Worm (Caenorhabditis elegans) whole organism, L1 larva: ENCODE results near the gene srg-39.
A peak's percentile ranks its signal among the peaks of the same experiment; 100 is the strongest.

Experiments used
- C16A3.4 ChIP-seq: fragments of 150-350 bp; optimal IDR thresholded peaks from 2 replicates; lab custom pipeline; 2014; ENCODE audit warnings: missing biosample characterization, missing genetic modification characterization
- C34B4.2 ChIP-seq: sonication (generic microtip); optimal IDR thresholded peaks from 2 replicates; lab custom pipeline; 2017; ENCODE audit warnings: mild to moderate bottlenecking, missing genetic modification characterization, missing compliant biosample characterization
- F16B12.6 ChIP-seq: fragments of 150-350 bp; optimal IDR thresholded peaks from 2 replicates; lab custom pipeline; 2014; ENCODE audit warnings: missing biosample characterization, missing genetic modification characterization
- Y116A8C.19 ChIP-seq: sonication (generic microtip); optimal IDR thresholded peaks from 2 replicates; lab custom pipeline; 2016; ENCODE audit warnings: missing compliant biosample characterization, missing genetic modification characterization, borderline replicate concordance
- ama-1 ChIP-seq: fragments of 150-350 bp; optimal IDR thresholded peaks from 2 replicates; lab custom pipeline; 2014
- ceh-63 ChIP-seq: fragments of 200-800 bp; sonication (Bioruptor generic); optimal IDR thresholded peaks from 2 replicates; lab custom pipeline; 2018; ENCODE audit warnings: mild to moderate bottlenecking, missing genetic modification characterization, missing compliant biosample characterization
- ceh-8 ChIP-seq: fragments of 200-800 bp; sonication (Bioruptor generic); optimal IDR thresholded peaks from 2 replicates; lab custom pipeline; 2018; ENCODE audit warnings: mild to moderate bottlenecking, missing genetic modification characterization, moderate library complexity, missing compliant biosample characterization
- ceh-82 ChIP-seq, 3 experiments: fragments of 150-350 bp in 1 of 3; sonication (generic microtip) in 2 of 3; optimal IDR thresholded peaks; 2 replicates each; lab custom pipeline; 2014 to 2017; ENCODE audit warnings: missing biosample characterization in 3 of 3, missing genetic modification characterization in 3 of 3
- ces-1 ChIP-seq: fragments of 150-350 bp; optimal IDR thresholded peaks from 2 replicates; lab custom pipeline; 2014; ENCODE audit warnings: missing biosample characterization, missing genetic modification reagents, missing genetic modification characterization
- dpl-1 ChIP-seq, 3 experiments: fragments of 150-350 bp in 2 of 3; sonication (generic microtip) in 1 of 3; optimal IDR thresholded peaks; 2 replicates each; lab custom pipeline; 2014 to 2017; ENCODE audit warnings: missing biosample characterization in 3 of 3, missing genetic modification characterization in 3 of 3, missing genetic modification reagents in 3 of 3
- efl-1 ChIP-seq, 4 experiments: fragments of 150-350 bp; optimal IDR thresholded peaks in 3 of 4; peaks in 1 of 4; 1 replicate in 1 of 4; 2 replicates in 3 of 4; lab custom pipeline; 2014; ENCODE audit warnings: missing biosample characterization in 2 of 4, missing genetic modification characterization in 2 of 4, missing genetic modification reagents in 2 of 4
- efl-3 ChIP-seq: fragments of 200-800 bp; sonication (Bioruptor generic); optimal IDR thresholded peaks from 2 replicates; lab custom pipeline; 2018; ENCODE audit warnings: mild to moderate bottlenecking, missing genetic modification characterization, missing compliant biosample characterization
- egl-27 ChIP-seq, 2 experiments: fragments of 150-350 bp in 1 of 2; sonication (generic microtip); optimal IDR thresholded peaks; 3 replicates each; lab custom pipeline; 2017 to 2018; ENCODE audit warnings: missing biosample characterization in 2 of 2, missing genetic modification characterization in 2 of 2, missing genetic modification reagents in 2 of 2
- elt-2 ChIP-seq: sonication (generic microtip); optimal IDR thresholded peaks from 2 replicates; lab custom pipeline; 2016; ENCODE audit warnings: missing genetic modification characterization, mild to moderate bottlenecking, inconsistent platforms, missing compliant biosample characterization, missing genetic modification reagents
- elt-3 ChIP-seq, 6 experiments: fragments of 150-350 bp in 1 of 6; sonication (generic microtip); optimal IDR thresholded peaks; 2 replicates each; lab custom pipeline; 2017 to 2018; ENCODE audit warnings: missing biosample characterization in 6 of 6, missing genetic modification characterization in 6 of 6, inconsistent platforms in 1 of 6
- ets-5 ChIP-seq: fragments of 200-800 bp; sonication (Bioruptor generic); IDR thresholded peaks from 2 replicates; pipeline ENCODE4 v1.3.6; 2022; ENCODE audit warnings: missing genetic modification characterization, missing compliant biosample characterization
- grh-1 ChIP-seq: fragments of 200-800 bp; sonication (Bioruptor generic); IDR thresholded peaks from 2 replicates; pipeline ENCODE4 v1.3.6; 2022; ENCODE audit warnings: missing genetic modification reagents, missing genetic modification characterization, missing compliant biosample characterization
- hlh-17 ChIP-seq: fragments of 200-800 bp; sonication (Bioruptor generic); optimal IDR thresholded peaks from 2 replicates; lab custom pipeline; 2018; ENCODE audit warnings: missing genetic modification characterization, mild to moderate bottlenecking, missing compliant biosample characterization, moderate library complexity, borderline replicate concordance
- hlh-4 ChIP-seq: sonication (generic microtip); optimal IDR thresholded peaks from 2 replicates; lab custom pipeline; 2016; ENCODE audit warnings: mild to moderate bottlenecking, missing genetic modification characterization, missing compliant biosample characterization
- isw-1 ChIP-seq: fragments of 200-800 bp; sonication (Bioruptor generic); IDR thresholded peaks from 2 replicates; pipeline ENCODE4 v1.3.6; 2022; ENCODE audit warnings: missing genetic modification characterization, missing compliant biosample characterization
- jun-1 ChIP-seq: fragments of 150-350 bp; optimal IDR thresholded peaks from 2 replicates; lab custom pipeline; 2014; ENCODE audit warnings: missing biosample characterization, missing genetic modification reagents, missing genetic modification characterization
- lin-13 ChIP-seq: fragments of 150-350 bp; optimal IDR thresholded peaks from 2 replicates; lab custom pipeline; 2014; ENCODE audit warnings: missing biosample characterization, missing genetic modification reagents, missing genetic modification characterization
- lin-39 ChIP-seq: fragments of 150-350 bp; optimal IDR thresholded peaks from 2 replicates; lab custom pipeline; 2014; ENCODE audit warnings: missing biosample characterization, missing genetic modification reagents, missing genetic modification characterization
- lir-3 ChIP-seq: sonication (generic microtip); optimal IDR thresholded peaks from 2 replicates; lab custom pipeline; 2016; ENCODE audit warnings: mild to moderate bottlenecking, missing genetic modification characterization, moderate library complexity, missing compliant biosample characterization; ENCODE audit not compliant: poor library complexity
- lsy-2 ChIP-seq, 2 experiments: fragments of 150-350 bp; optimal IDR thresholded peaks; 2 replicates each; lab custom pipeline; 2014; ENCODE audit warnings: missing biosample characterization in 2 of 2, missing genetic modification characterization in 2 of 2
- mdl-1 ChIP-seq, 2 experiments: fragments of 150-350 bp; optimal IDR thresholded peaks; 2 replicates each; lab custom pipeline; 2014 to 2017; ENCODE audit warnings: missing biosample characterization in 2 of 2, missing genetic modification characterization in 2 of 2, inconsistent platforms in 1 of 2
- nhr-11 ChIP-seq: fragments of 150-350 bp; optimal IDR thresholded peaks from 2 replicates; lab custom pipeline; 2014; ENCODE audit warnings: missing biosample characterization, missing genetic modification characterization
- nhr-12 ChIP-seq: sonication (generic microtip); optimal IDR thresholded peaks from 2 replicates; lab custom pipeline; 2017; ENCODE audit warnings: missing biosample characterization, missing genetic modification characterization
- nhr-20 ChIP-seq: sonication (generic microtip); optimal IDR thresholded peaks from 2 replicates; lab custom pipeline; 2016; ENCODE audit warnings: mild to moderate bottlenecking, missing genetic modification characterization, missing compliant biosample characterization
- nhr-28 ChIP-seq: fragments of 150-350 bp; optimal IDR thresholded peaks from 2 replicates; lab custom pipeline; 2014; ENCODE audit warnings: missing biosample characterization, missing genetic modification characterization
- nhr-71 ChIP-seq: sonication (generic microtip); optimal IDR thresholded peaks from 2 replicates; lab custom pipeline; 2016; ENCODE audit warnings: mild to moderate bottlenecking, missing genetic modification characterization, moderate library complexity, missing compliant biosample characterization
- nhr-76 ChIP-seq: sonication (generic microtip); optimal IDR thresholded peaks from 2 replicates; lab custom pipeline; 2017; ENCODE audit warnings: missing biosample characterization, missing genetic modification characterization
- nhr-85 ChIP-seq: sonication (generic microtip); peaks from one replicate; lab custom pipeline; 2016; ENCODE audit warnings: missing genetic modification characterization, inconsistent platforms, missing compliant biosample characterization
- nhr-90 ChIP-seq: sonication (generic microtip); optimal IDR thresholded peaks from 2 replicates; lab custom pipeline; 2016; ENCODE audit warnings: mild to moderate bottlenecking, missing genetic modification characterization, missing compliant biosample characterization; ENCODE audit not compliant: poor library complexity
- pax-3 ChIP-seq: fragments of 200-800 bp; sonication (Bioruptor generic); optimal IDR thresholded peaks from 2 replicates; lab custom pipeline; 2018; ENCODE audit warnings: mild to moderate bottlenecking, missing genetic modification characterization, moderate library complexity, missing compliant biosample characterization
- pqm-1 ChIP-seq: sonication (generic microtip); optimal IDR thresholded peaks from 3 replicates; lab custom pipeline; 2017; ENCODE audit warnings: missing biosample characterization, missing genetic modification characterization
- rnt-1 ChIP-seq: sonication (generic microtip); optimal IDR thresholded peaks from 2 replicates; lab custom pipeline; 2016; ENCODE audit warnings: mild to moderate bottlenecking, missing genetic modification characterization, moderate library complexity, missing compliant biosample characterization
- skn-1 ChIP-seq: fragments of 150-350 bp; optimal IDR thresholded peaks from 2 replicates; lab custom pipeline; 2014; ENCODE audit warnings: missing biosample characterization, missing genetic modification characterization
- snu-23 ChIP-seq: sonication (generic microtip); optimal IDR thresholded peaks from 2 replicates; lab custom pipeline; 2016; ENCODE audit warnings: missing genetic modification characterization, missing compliant biosample characterization
- sup-37 ChIP-seq: fragments of 200-800 bp; sonication (Bioruptor generic); optimal IDR thresholded peaks from 2 replicates; lab custom pipeline; 2018; ENCODE audit warnings: mild to moderate bottlenecking, missing genetic modification characterization, missing compliant biosample characterization
- unc-30 ChIP-seq: sonication (generic microtip); optimal IDR thresholded peaks from 2 replicates; lab custom pipeline; 2017; ENCODE audit warnings: missing biosample characterization, missing genetic modification characterization
- unc-86 ChIP-seq: sonication (generic microtip); optimal IDR thresholded peaks from 2 replicates; lab custom pipeline; 2016; ENCODE audit warnings: missing genetic modification characterization, missing compliant biosample characterization
- vab-15 ChIP-seq: sonication (generic microtip); optimal IDR thresholded peaks from 2 replicates; lab custom pipeline; 2017; ENCODE audit warnings: missing genotype, mild to moderate bottlenecking, missing genetic modification characterization, missing compliant biosample characterization
- zag-1 ChIP-seq: fragments of 150-350 bp; optimal IDR thresholded peaks from 2 replicates; lab custom pipeline; 2014; ENCODE audit warnings: missing biosample characterization, missing genetic modification characterization
- zip-4 ChIP-seq: fragments of 200-800 bp; sonication (Bioruptor generic); optimal IDR thresholded peaks from 2 replicates; lab custom pipeline; 2018; ENCODE audit warnings: mild to moderate bottlenecking, missing genetic modification characterization, moderate library complexity, missing compliant biosample characterization
- ztf-11 ChIP-seq, 2 experiments: sonication (generic microtip); optimal IDR thresholded peaks; 2 replicates each; lab custom pipeline; 2016 to 2017; ENCODE audit warnings: missing genetic modification characterization in 2 of 2, missing biosample characterization in 1 of 2, missing compliant biosample characterization in 1 of 2

srg-39 gene

ce11 chrV:11144694-11145093 is 7.5 kb downstream of the srg-39 start, which contains the start of gene C06H2.7:
C06H2.7 (minus strand) TSS chrV:11144794.
- TF ChIP-seq zag-1 (tag; lab: Kevin White, UChicago) (no peak), efl-1 (optimal IDR thresholded peaks at IDR 0.05; lab: Kevin White, UChicago) (no peak), efl-1 (GFP tag; optimal IDR thresholded peaks at IDR 0.05 in 1 of 2; lab: Kevin White, UChicago) (peak in 1 of 2 experiments; percentile 7)

ce11 chrV:11141179-11141578 is 11.1 kb downstream of the srg-39 start, which contains the start of gene folt-1:
folt-1 (plus strand) TSS chrV:11141479.
- TF ChIP-seq zip-4 (GFP tag; lab: Kevin White, UChicago) (no peak), F16B12.6 (tag; lab: Kevin White, UChicago) (no peak), ama-1 (lab: Kevin White, UChicago) (no peak), nhr-12 (tag; lab: Kevin White, UChicago) (no peak), C34B4.2 (tag; lab: Kevin White, UChicago) (no peak), nhr-71 (no peak), ets-5 (GFP tag; lab: Robert Waterston, UW) (no peak), efl-3 (GFP tag; lab: Kevin White, UChicago) (no peak), pqm-1 (no peak), Y116A8C.19 (tag; lab: Kevin White, UChicago) (no peak), lin-39 (tag; lab: Kevin White, UChicago) (no peak), ztf-11 (tag; optimal IDR thresholded peaks at IDR 0.05; lab: Kevin White, UChicago) (no peak), lsy-2 (tag; optimal IDR thresholded peaks at IDR 0.05; lab: Kevin White, UChicago) (no peak), egl-27 (tag; optimal IDR thresholded peaks at IDR 0.05; lab: Kevin White, UChicago) (no peak), rnt-1 (tag; lab: Kevin White, UChicago) (no peak), mdl-1 (tag; optimal IDR thresholded peaks at IDR 0.05; lab: Kevin White, UChicago) (no peak), skn-1 (no peak)

- TF ChIP-seq jun-1 (tag; lab: Kevin White, UChicago) (no peak), ceh-82 (tag; optimal IDR thresholded peaks at IDR 0.05; lab: Kevin White, UChicago) (no peak), nhr-28 (tag; lab: Kevin White, UChicago) (no peak), nhr-11 (tag; lab: Kevin White, UChicago) (no peak), C34B4.2 (tag; lab: Kevin White, UChicago) (no peak), ces-1 (no peak), grh-1 (GFP tag; lab: Robert Waterston, UW) (no peak), nhr-76 (tag; lab: Kevin White, UChicago) (no peak), zag-1 (tag; lab: Kevin White, UChicago) (no peak), vab-15 (no peak), lir-3 (tag; lab: Kevin White, UChicago) (no peak), dpl-1 (GFP tag; optimal IDR thresholded peaks at IDR 0.05; lab: Kevin White, UChicago) (no peak), F16B12.6 (tag; lab: Kevin White, UChicago) (no peak), hlh-17 (GFP tag; lab: Kevin White, UChicago) (no peak), nhr-85 (tag; lab: Kevin White, UChicago) (peak; percentile 3), ztf-11 (tag; optimal IDR thresholded peaks at IDR 0.05; lab: Kevin White, UChicago) (no peak), ets-5 (GFP tag; lab: Robert Waterston, UW) (no peak), ceh-8 (GFP tag; lab: Kevin White, UChicago) (no peak), elt-2 (tag; lab: Kevin White, UChicago) (no peak), C16A3.4 (tag; lab: Kevin White, UChicago) (no peak), elt-3 (tag; optimal IDR thresholded peaks at IDR 0.05; lab: Kevin White, UChicago) (no peak), lin-13 (GFP tag; lab: Kevin White, UChicago) (no peak), lsy-2 (tag; optimal IDR thresholded peaks at IDR 0.05; lab: Kevin White, UChicago) (peak in 1 of 2 experiments; percentile 47), sup-37 (GFP tag; lab: Kevin White, UChicago) (no peak), unc-30 (tag; lab: Kevin White, UChicago) (no peak), zip-4 (GFP tag; lab: Kevin White, UChicago) (no peak), pqm-1 (no peak), unc-86 (tag; lab: Kevin White, UChicago) (no peak), hlh-4 (tag; lab: Kevin White, UChicago) (no peak), ceh-63 (GFP tag; lab: Kevin White, UChicago) (no peak), nhr-90 (tag; lab: Kevin White, UChicago) (no peak), nhr-20 (tag; lab: Kevin White, UChicago) (peak; percentile 44), efl-1 (optimal IDR thresholded peaks at IDR 0.05; lab: Kevin White, UChicago) (peak in 1 of 2 experiments; percentile 25), efl-1 (GFP tag; optimal IDR thresholded peaks at IDR 0.05 in 1 of 2; lab: Kevin White, UChicago) (no peak), ama-1 (lab: Kevin White, UChicago) (no peak), pax-3 (no peak), snu-23 (peak; percentile 13), isw-1 (GFP tag; lab: Robert Waterston, UW) (no peak)
Measured at ce11 chrV:11140326-11140725, 11.9 kb downstream of the srg-39 start.
